Worm (Caenorhabditis elegans) whole organism, early embryonic: Measurements from ENCODE around the gene C28H8.3.

Experiments
- aly-1 ChIP-seq: sonication (generic microtip); optimal IDR thresholded peaks from 2 replicates; lab custom pipeline; 2016; ENCODE audit warnings: missing genetic modification characterization, missing compliant biosample characterization
- ama-1 ChIP-seq: fragments of 150-350 bp; optimal IDR thresholded peaks from 2 replicates; lab custom pipeline; 2014
- ceh-13 ChIP-seq: fragments of 200-800 bp; sonication (Bioruptor generic); optimal IDR thresholded peaks from 2 replicates; lab custom pipeline; 2018; ENCODE audit warnings: mild to moderate bottlenecking, missing genetic modification characterization, missing compliant biosample characterization
- ceh-36 ChIP-seq: sonication (generic microtip); optimal IDR thresholded peaks from 2 replicates; lab custom pipeline; 2016; ENCODE audit warnings: missing genetic modification characterization, inconsistent platforms, missing compliant biosample characterization
- ets-7 ChIP-seq: sonication (generic microtip); optimal IDR thresholded peaks from 2 replicates; lab custom pipeline; 2016; ENCODE audit warnings: missing genotype, missing genetic modification characterization, missing compliant biosample characterization
- hmbx-1 ChIP-seq: sonication (generic microtip); optimal IDR thresholded peaks from 2 replicates; lab custom pipeline; 2016; ENCODE audit warnings: mild to moderate bottlenecking, missing genetic modification characterization, missing compliant biosample characterization
- hnd-1 ChIP-seq: sonication (generic microtip); optimal IDR thresholded peaks from 2 replicates; lab custom pipeline; 2016; ENCODE audit warnings: missing genetic modification characterization, missing compliant biosample characterization
- pes-1 ChIP-seq: fragments of 200-800 bp; sonication (Bioruptor generic); IDR thresholded peaks from 2 replicates; pipeline ENCODE4 v1.3.6; 2022; ENCODE audit warnings: missing genetic modification reagents, missing genetic modification characterization, missing compliant biosample characterization
- scrt-1 ChIP-seq: fragments of 200-800 bp; sonication (Bioruptor generic); IDR thresholded peaks from 2 replicates; pipeline ENCODE4 v1.3.6; 2022; ENCODE audit warnings: missing genetic modification characterization, missing compliant biosample characterization
- tbx-11 ChIP-seq: fragments of 200-800 bp; sonication (Bioruptor generic); IDR thresholded peaks from 2 replicates; pipeline ENCODE4 v1.3.6; 2022; ENCODE audit warnings: missing genetic modification characterization, missing compliant biosample characterization

- TF ChIP-seq hmbx-1 (tag; lab: Kevin White, UChicago) (no peak), ama-1 (no peak), hnd-1 (no peak), tbx-11 (GFP tag; lab: Robert Waterston, UW) (no peak), scrt-1 (GFP tag; lab: Robert Waterston, UW) (no peak), ets-7 (tag; lab: Kevin White, UChicago) (no peak), pes-1 (no peak), aly-1 (tag; lab: Kevin White, UChicago) (no peak), ceh-13 (GFP tag; lab: Kevin White, UChicago) (no peak), ceh-36 (tag; lab: Kevin White, UChicago) (no peak)
Observed at ce11 chrIII:5874263-5874662, 34.2 kb upstream of the C28H8.3 start.
